Worm (Caenorhabditis elegans) whole organism, young adult: ENCODE measurements around the gene C31G12.3.
"Not testable (repeated sequence)": the region's sequence is repeated elsewhere in the genome, so short reads cannot be mapped to it uniquely, and the experiment has no call there.

Experiments
- C17E4.6 ChIP-seq: fragments of 200-800 bp; sonication (Bioruptor generic); IDR thresholded peaks from 2 replicates; pipeline ENCODE4 v1.3.6; 2022; ENCODE audit warnings: missing genetic modification reagents, missing genetic modification characterization, missing compliant biosample characterization
- F10E7.11 ChIP-seq: sonication (generic microtip); optimal IDR thresholded peaks from 2 replicates; lab custom pipeline; 2017; ENCODE audit warnings: mild to moderate bottlenecking, missing genetic modification characterization, moderate library complexity, missing compliant biosample characterization
- F33H1.4 ChIP-seq: fragments of 200-800 bp; sonication (Bioruptor generic); IDR thresholded peaks from 2 replicates; pipeline ENCODE4 v1.3.6; 2022; ENCODE audit warnings: missing genetic modification reagents, missing genetic modification characterization, missing compliant biosample characterization
- F49E8.2 ChIP-seq: sonication (generic microtip); optimal IDR thresholded peaks from 3 replicates; lab custom pipeline; 2017; ENCODE audit warnings: missing genetic modification characterization, mild to moderate bottlenecking, missing compliant biosample characterization, antibody characterized with exemption, moderate library complexity; ENCODE audit not compliant: insufficient read depth
- K11D2.4 ChIP-seq: fragments of 200-800 bp; sonication (Bioruptor generic); IDR thresholded peaks from 2 replicates; pipeline ENCODE4 v1.3.6; 2022; ENCODE audit warnings: missing genetic modification reagents, missing genetic modification characterization, missing compliant biosample characterization
- Y67H2A.10 ChIP-seq: fragments of 200-800 bp; sonication (Bioruptor generic); conservative IDR thresholded peaks from 2 replicates; pipeline ENCODE4 v1.3.6; 2022; ENCODE audit warnings: missing genetic modification reagents, missing genetic modification characterization, missing compliant biosample characterization
- Y95B8A.8 ChIP-seq: fragments of 200-800 bp; sonication (Bioruptor generic); IDR thresholded peaks from 2 replicates; pipeline ENCODE4 v1.3.6; 2022; ENCODE audit warnings: missing genetic modification reagents, missing genetic modification characterization, missing compliant biosample characterization
- aptf-2 ChIP-seq: fragments of 200-800 bp; sonication (Bioruptor generic); conservative IDR thresholded peaks from 2 replicates; pipeline ENCODE4 v1.3.6; 2022; ENCODE audit warnings: missing genetic modification reagents, missing genetic modification characterization, missing compliant biosample characterization
- athp-1 ChIP-seq: sonication (generic microtip); optimal IDR thresholded peaks from 2 replicates; lab custom pipeline; 2017; ENCODE audit warnings: mild to moderate bottlenecking, missing genetic modification characterization, missing compliant biosample characterization
- attf-3 ChIP-seq: fragments of 200-800 bp; sonication (Bioruptor generic); conservative IDR thresholded peaks from 2 replicates; pipeline ENCODE4 v1.3.6; 2022; ENCODE audit warnings: missing genetic modification reagents, missing genetic modification characterization, missing compliant biosample characterization
- ccch-3 ChIP-seq: fragments of 200-800 bp; sonication (Bioruptor generic); optimal IDR thresholded peaks from 2 replicates; lab custom pipeline; 2018; ENCODE audit warnings: mild to moderate bottlenecking, missing genetic modification characterization, missing compliant biosample characterization
- cebp-1 ChIP-seq, 2 experiments: fragments of 200-800 bp in 1 of 2; sonication (Bioruptor generic) in 1 of 2; sonication (generic microtip) in 1 of 2; IDR thresholded peaks in 1 of 2; optimal IDR thresholded peaks in 1 of 2; 2 replicates each; pipeline versions ENCODE4 v1.3.6 to Lab custom; 2017 to 2022; ENCODE audit warnings: missing compliant biosample characterization in 2 of 2, missing genetic modification characterization in 2 of 2, mild to moderate bottlenecking in 1 of 2, missing genetic modification reagents in 1 of 2, moderate library complexity in 1 of 2
- ceh-58 ChIP-seq: fragments of 200-800 bp; sonication (Bioruptor generic); IDR thresholded peaks from 2 replicates; pipeline ENCODE4 v1.3.6; 2022; ENCODE audit warnings: missing genetic modification characterization, missing compliant biosample characterization
- ceh-79 ChIP-seq: sonication (generic microtip); optimal IDR thresholded peaks from 2 replicates; lab custom pipeline; 2017; ENCODE audit warnings: mild to moderate bottlenecking, missing genetic modification characterization, missing compliant biosample characterization
- lin-40 ChIP-seq: sonication (generic microtip); optimal IDR thresholded peaks from 2 replicates; lab custom pipeline; 2016; ENCODE audit warnings: missing genetic modification characterization, mild to moderate bottlenecking, missing compliant biosample characterization, missing genotype, missing genetic modification reagents
- lsl-1 ChIP-seq: fragments of 200-800 bp; sonication (Bioruptor generic); optimal IDR thresholded peaks from 2 replicates; lab custom pipeline; 2018; ENCODE audit warnings: mild to moderate bottlenecking, missing genetic modification characterization, moderate library complexity, missing compliant biosample characterization
- madf-8 ChIP-seq: fragments of 200-800 bp; sonication (Bioruptor generic); conservative IDR thresholded peaks from 2 replicates; pipeline ENCODE4 v1.3.6; 2022; ENCODE audit warnings: missing genetic modification reagents, missing genetic modification characterization, missing compliant biosample characterization
- mcd-1 ChIP-seq: fragments of 200-800 bp; sonication (Bioruptor generic); IDR thresholded peaks from 2 replicates; pipeline ENCODE4 v1.3.6; 2022; ENCODE audit warnings: missing genetic modification reagents, missing genetic modification characterization, missing compliant biosample characterization
- mxl-1 ChIP-seq: sonication (generic microtip); optimal IDR thresholded peaks from 2 replicates; lab custom pipeline; 2016; ENCODE audit warnings: missing genetic modification characterization, missing compliant biosample characterization
- nfyb-1 ChIP-seq: fragments of 200-800 bp; sonication (Bioruptor generic); IDR thresholded peaks from 2 replicates; pipeline ENCODE4 v1.3.6; 2022; ENCODE audit warnings: missing genetic modification reagents, missing genetic modification characterization, missing compliant biosample characterization
- nhr-27 ChIP-seq: fragments of 200-800 bp; sonication (Bioruptor generic); optimal IDR thresholded peaks from 2 replicates; lab custom pipeline; 2018; ENCODE audit warnings: mild to moderate bottlenecking, missing genetic modification characterization, moderate library complexity, missing compliant biosample characterization
- pha-4 ChIP-seq: fragments of 150-350 bp; sonication (generic microtip); optimal IDR thresholded peaks from 2 replicates; lab custom pipeline; 2014; ENCODE audit warnings: missing biosample characterization, missing genetic modification reagents, missing genetic modification characterization
- rec-8 ChIP-seq, 2 experiments: sonication (generic microtip); optimal IDR thresholded peaks; 2 replicates each; lab custom pipeline; 2016; ENCODE audit warnings: mild to moderate bottlenecking in 2 of 2, missing genetic modification characterization in 2 of 2, missing genetic modification reagents in 2 of 2, missing genotype in 2 of 2, missing biosample characterization in 1 of 2, missing compliant biosample characterization in 1 of 2, moderate library complexity in 1 of 2
- sdz-38 ChIP-seq: sonication (generic microtip); optimal IDR thresholded peaks from 2 replicates; lab custom pipeline; 2016; ENCODE audit warnings: missing genotype, missing genetic modification characterization, missing compliant biosample characterization
- snpc-4 ChIP-seq, 5 experiments: fragments of 150-350 bp in 1 of 5; sonication (generic microtip) in 4 of 5; optimal IDR thresholded peaks; 2 replicates each; lab custom pipeline; 2014 to 2018; ENCODE audit warnings: missing genetic modification characterization in 5 of 5, missing biosample characterization in 3 of 5, antibody characterized with exemption in 2 of 5, mild to moderate bottlenecking in 2 of 5, missing compliant biosample characterization in 2 of 5, missing genotype in 2 of 5, moderate library complexity in 2 of 5, missing genetic modification reagents in 1 of 5
- somi-1 ChIP-seq: fragments of 200-800 bp; sonication (Bioruptor generic); optimal IDR thresholded peaks from 2 replicates; lab custom pipeline; 2018; ENCODE audit warnings: mild to moderate bottlenecking, missing genetic modification characterization, missing compliant biosample characterization
- sptf-2 ChIP-seq: fragments of 200-800 bp; sonication (Bioruptor generic); optimal IDR thresholded peaks from 2 replicates; lab custom pipeline; 2018; ENCODE audit warnings: mild to moderate bottlenecking, missing genetic modification characterization, missing compliant biosample characterization
- unc-130 ChIP-seq: sonication (generic microtip); optimal IDR thresholded peaks from 2 replicates; lab custom pipeline; 2016; ENCODE audit warnings: missing genetic modification reagents, missing genetic modification characterization, missing compliant biosample characterization
- zfh-2 ChIP-seq: fragments of 200-800 bp; sonication (Bioruptor generic); conservative IDR thresholded peaks from 2 replicates; pipeline ENCODE4 v1.3.6; 2022; ENCODE audit warnings: missing genetic modification reagents, missing genetic modification characterization, missing compliant biosample characterization

C31G12.3 gene

DNA sequence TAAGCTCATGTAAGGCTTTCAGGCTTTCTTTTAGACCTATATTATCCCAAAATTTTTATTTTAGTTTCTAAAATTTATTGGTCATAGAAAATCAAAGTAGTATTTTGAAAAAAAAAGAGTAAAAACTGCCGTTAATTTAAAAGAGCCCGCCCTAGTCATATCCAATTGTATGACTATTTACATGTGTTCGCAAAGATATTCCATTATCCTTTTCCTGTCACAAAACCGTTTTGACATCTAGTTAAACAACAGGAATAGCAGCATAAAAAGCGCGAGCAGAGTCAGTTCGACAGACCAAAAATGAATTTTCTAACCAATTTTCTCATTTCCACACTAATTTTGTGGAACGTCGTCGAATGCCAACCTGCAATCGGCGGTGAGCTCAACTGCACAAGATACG, 10.0 kb downstream of the C31G12.3 start, which contains the start of gene F16H6.3:
F16H6.3 (plus strand) TSS at position 301 of the 400 bp plus-strand sequence.
- TF ChIP-seq F49E8.2 (tag; lab: Kevin White, UChicago) (no peak), cebp-1 (GFP tag; IDR thresholded peaks at IDR 0.05; lab: Robert Waterston, UW) (no peak), cebp-1 (tag; optimal IDR thresholded peaks at IDR 0.05; lab: Kevin White, UChicago) (no peak), snpc-4 (GFP tag; optimal IDR thresholded peaks at IDR 0.05; lab: Kevin White, UChicago) (no peak), snpc-4 (tag; optimal IDR thresholded peaks at IDR 0.05; lab: Kevin White, UChicago) (no peak), madf-8 (GFP tag; lab: Robert Waterston, UW) (no peak), somi-1 (GFP tag; lab: Kevin White, UChicago) (no peak), rec-8 (tag; optimal IDR thresholded peaks at IDR 0.05; lab: Kevin White, UChicago) (no peak)

DNA sequence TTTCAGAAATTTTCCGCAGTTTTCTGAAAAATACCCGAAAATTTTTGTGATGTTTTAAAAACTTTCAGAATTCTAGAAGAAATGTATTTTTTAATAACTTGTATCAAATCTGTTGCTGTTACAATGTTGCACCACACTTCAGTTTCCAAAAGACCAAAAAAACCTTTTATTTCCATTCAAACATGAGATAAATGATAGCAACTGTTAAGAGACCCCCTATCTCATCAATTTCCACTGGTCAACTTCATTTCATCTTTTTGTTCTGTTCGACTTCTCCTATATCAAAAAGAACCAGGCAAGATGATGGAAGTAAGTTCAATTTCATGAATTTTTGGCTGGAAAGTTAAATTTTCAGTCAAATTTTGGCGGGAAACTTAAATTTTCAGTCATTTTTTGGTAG, 13.4 kb downstream of the C31G12.3 start, which contains the start of gene F16H6.4:
F16H6.4 (plus strand) TSS at position 301 of the 400 bp plus-strand sequence.
- TF ChIP-seq K11D2.4 (no peak), ceh-79 (tag; lab: Kevin White, UChicago) (no peak), unc-130 (GFP tag; lab: Kevin White, UChicago) (no peak), athp-1 (tag; lab: Kevin White, UChicago) (no peak), nfyb-1 (GFP tag; lab: Robert Waterston, UW) (no peak), F10E7.11 (tag; lab: Kevin White, UChicago) (no peak), sdz-38 (tag; lab: Kevin White, UChicago) (no peak), C17E4.6 (GFP tag; lab: Robert Waterston, UW) (no peak), mcd-1 (no peak), lin-40 (tag; lab: Kevin White, UChicago) (no peak), pha-4 (tag; lab: Kevin White, UChicago) (no peak), F33H1.4 (no peak), Y95B8A.8 (GFP tag; lab: Robert Waterston, UW) (no peak), sptf-2 (no peak)

DNA sequence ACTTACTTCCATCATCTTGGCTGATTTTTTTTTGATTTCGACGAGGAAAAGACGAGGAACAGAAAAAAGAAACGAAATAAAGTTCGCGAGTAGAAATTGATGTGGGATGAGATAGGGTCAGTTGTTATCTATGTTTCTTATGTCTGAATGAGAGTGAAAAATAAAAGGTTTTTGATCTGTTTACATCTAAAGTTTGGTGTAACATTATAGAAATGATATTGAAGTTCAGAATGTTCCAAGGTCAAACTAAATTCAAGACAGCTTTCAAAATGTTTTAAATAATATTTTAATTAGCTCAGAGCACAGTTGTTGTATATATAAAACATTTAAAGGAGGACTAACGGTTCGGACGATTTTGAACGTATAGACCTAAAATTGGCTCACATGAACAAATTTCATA, 24.1 kb downstream of the C31G12.3 start, which contains the start of gene F16H6.7:
F16H6.7 (minus strand) TSS at position 101 of the 400 bp plus-strand sequence.
- TF ChIP-seq attf-3 (GFP tag; lab: Robert Waterston, UW) (no peak), lsl-1 (GFP tag; lab: Kevin White, UChicago) (no peak), somi-1 (GFP tag; lab: Kevin White, UChicago) (no peak), mxl-1 (no peak)

DNA sequence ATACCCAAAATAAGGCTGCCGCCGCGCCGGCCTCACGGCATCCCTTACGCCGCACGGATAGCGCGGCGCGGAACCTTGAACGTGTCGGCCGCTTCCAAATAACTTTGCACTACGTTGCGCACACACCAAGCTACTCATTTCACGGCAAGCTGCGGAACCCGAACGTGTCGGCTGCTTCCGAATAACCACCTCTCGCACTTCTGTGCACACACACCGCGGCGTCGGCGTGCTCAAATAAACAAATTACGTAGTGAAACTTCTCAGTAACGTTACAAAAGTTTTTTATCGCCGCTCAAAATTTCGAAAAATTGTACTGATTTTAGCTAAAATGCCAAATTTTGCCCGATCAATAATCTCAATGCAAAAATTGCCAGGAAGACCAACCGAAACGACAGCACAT, 27.8 kb downstream of the C31G12.3 start:
- TF ChIP-seq ceh-58 (GFP tag; lab: Robert Waterston, UW) = no peak
- TF ChIP-seq zfh-2 (GFP tag; lab: Robert Waterston, UW) = 0 out of 2 replicates have a peak, but pooled peaks have one; percentile 54

DNA sequence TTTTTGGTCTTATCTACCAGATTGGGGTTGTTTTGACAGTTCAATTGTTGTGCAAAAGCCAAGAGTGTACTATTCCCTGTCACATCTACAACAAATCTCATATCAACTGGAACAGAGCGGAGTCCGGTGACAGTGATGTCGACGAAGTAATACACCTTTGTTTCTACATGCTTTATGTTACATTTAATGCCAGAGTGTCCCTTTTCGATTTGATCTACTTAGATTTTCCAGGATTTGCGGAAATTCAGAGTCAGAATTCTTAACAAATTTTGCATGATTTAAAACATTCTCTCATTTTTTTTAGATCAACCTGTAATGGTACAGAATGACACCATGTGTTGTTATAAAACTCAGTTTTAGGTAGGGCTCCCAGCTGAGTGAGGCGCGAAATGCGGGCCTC, 31.2 kb downstream of the C31G12.3 start, which contains the start of gene F16H6.8:
F16H6.8 (minus strand) TSS at position 101 of the 400 bp plus-strand sequence.
- TF ChIP-seq ccch-3 (GFP tag; lab: Kevin White, UChicago); aptf-2 (GFP tag; lab: Robert Waterston, UW); ceh-79 (tag; lab: Kevin White, UChicago): not testable (repeated sequence)

DNA sequence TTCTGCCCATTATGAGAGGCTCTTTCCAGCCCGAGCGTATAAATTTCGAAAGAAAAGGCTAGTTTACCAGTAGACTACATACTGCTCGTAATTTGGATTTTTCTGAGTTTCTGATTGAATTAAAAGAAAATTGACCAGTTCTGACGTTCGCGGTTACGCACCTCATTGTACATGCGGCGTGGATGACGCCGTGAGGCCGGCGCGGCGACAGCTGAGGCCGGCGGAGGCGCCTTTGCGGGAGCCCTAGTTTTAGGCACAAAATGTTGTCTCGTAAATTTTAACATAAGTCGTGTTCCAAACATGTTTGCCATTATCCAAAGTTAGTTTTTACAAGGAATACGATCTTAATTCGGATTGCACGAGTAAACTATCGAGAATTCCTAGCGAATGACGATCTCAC, 31.8 kb downstream of the C31G12.3 start, which contains the start of gene F16H6.9:
F16H6.9 (plus strand) TSS at position 301 of the 400 bp plus-strand sequence.
- TF ChIP-seq Y67H2A.10 (GFP tag; lab: Robert Waterston, UW); unc-130 (GFP tag; lab: Kevin White, UChicago); nhr-27 (tag; lab: Kevin White, UChicago): not testable (repeated sequence)
